Worm (Caenorhabditis elegans): Measurements from ENCODE around the gene glb-28.

Gene glb-28

DNA sequence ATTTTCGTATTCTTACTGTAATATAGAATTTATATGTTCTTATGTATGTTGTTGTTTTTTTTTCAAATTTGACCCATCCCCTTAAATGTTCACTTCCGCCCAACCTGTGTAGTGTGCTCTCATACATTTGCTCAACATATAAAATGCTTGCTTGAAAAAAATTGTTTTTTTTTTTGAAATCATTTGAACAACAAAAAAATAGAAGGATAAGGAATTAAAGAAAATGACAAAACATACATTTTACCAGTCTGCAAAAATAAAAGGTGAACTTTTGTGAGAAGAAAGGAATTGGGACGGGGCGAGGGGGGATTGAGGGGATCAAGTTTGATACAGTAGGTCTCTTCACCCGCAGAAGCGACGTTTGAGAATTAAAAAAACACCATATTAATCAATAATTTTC is 48.6 kb downstream of the glb-28 start:
- TF ChIP-seq ref-1 (GFP tag; conservative IDR thresholded peaks at IDR 0.05) (no peak), med-1 (GFP tag; optimal IDR thresholded peaks at IDR 0.05; ENCODE audit: insufficient read depth) (no peak), ztf-29 (GFP tag; IDR thresholded peaks at IDR 0.05) (no peak), ztf-23 (GFP tag; IDR thresholded peaks at IDR 0.05) (no peak), cog-1 (tag; optimal IDR thresholded peaks at IDR 0.05) (no peak), tab-1 (GFP tag; IDR thresholded peaks at IDR 0.05) (no peak), klf-2 (GFP tag; conservative IDR thresholded peaks at IDR 0.05) (no peak), flt-1 (GFP tag; IDR thresholded peaks at IDR 0.05) (no peak), T22C8.4 (GFP tag; IDR thresholded peaks at IDR 0.05) (no peak)

Data from whole organism, midembryonic.